Fruit fly (Drosophila melanogaster) whole organism, embryonic: ENCODE results near the gene CG13314.

Experiments
- ATbp ChIP-seq: fragments of 200-800 bp; sonication (Bioruptor generic); optimal IDR thresholded peaks from 2 replicates; lab custom pipeline; 2017; ENCODE audit warnings: missing biosample characterization, mild to moderate bottlenecking, missing genetic modification characterization, missing genetic modification reagents
- Antp ChIP-seq: fragments of 200-800 bp; sonication (Bioruptor generic); optimal IDR thresholded peaks from 3 replicates; lab custom pipeline; 2016; ENCODE audit warnings: missing biosample characterization, missing genetic modification characterization
- Asciz ChIP-seq: fragments of 200-800 bp; sonication (Bioruptor generic); optimal IDR thresholded peaks from 2 replicates; lab custom pipeline; 2017; ENCODE audit warnings: missing biosample characterization, mild to moderate bottlenecking, missing genetic modification characterization, missing genetic modification reagents
- B-H2 ChIP-seq: fragments of 200-800 bp; sonication (Bioruptor generic); optimal IDR thresholded peaks from 2 replicates; lab custom pipeline; 2018; ENCODE audit warnings: missing biosample characterization, mild to moderate bottlenecking, missing genetic modification characterization
- BtbVII ChIP-seq: fragments of 200-800 bp; sonication (Bioruptor generic); optimal IDR thresholded peaks from 3 replicates; lab custom pipeline; 2017; ENCODE audit warnings: missing biosample characterization, mild to moderate bottlenecking, missing genetic modification characterization
- CG11085 ChIP-seq: fragments of 200-800 bp; sonication (Bioruptor generic); IDR thresholded peaks from 2 replicates; pipeline ENCODE4 v1.3.6; 2022; ENCODE audit warnings: missing biosample characterization, missing genetic modification characterization
- CG11696 ChIP-seq: fragments of 200-800 bp; sonication (Bioruptor generic); IDR thresholded peaks from 2 replicates; pipeline ENCODE4 v1.3.6; 2022; ENCODE audit warnings: missing biosample characterization, missing genetic modification characterization
- CG13296 ChIP-seq: fragments of 200-800 bp; sonication (Bioruptor generic); optimal IDR thresholded peaks from 3 replicates; lab custom pipeline; 2018; ENCODE audit warnings: missing biosample characterization, mild to moderate bottlenecking, missing genetic modification characterization
- CG13894 ChIP-seq: fragments of 200-800 bp; sonication (Bioruptor generic); optimal IDR thresholded peaks from 3 replicates; lab custom pipeline; 2018; ENCODE audit warnings: missing biosample characterization, mild to moderate bottlenecking, missing genetic modification characterization, moderate library complexity
- CG2116 ChIP-seq: fragments of 200-800 bp; sonication (Bioruptor generic); optimal IDR thresholded peaks from 3 replicates; lab custom pipeline; 2018; ENCODE audit warnings: missing biosample characterization, mild to moderate bottlenecking, missing genetic modification characterization
- CG33557 ChIP-seq: fragments of 200-800 bp; sonication (Bioruptor generic); optimal IDR thresholded peaks from 2 replicates; lab custom pipeline; 2019; ENCODE audit warnings: missing biosample characterization, mild to moderate bottlenecking, missing genetic modification characterization, moderate library complexity
- CG34376 ChIP-seq: fragments of 200-800 bp; sonication (Bioruptor generic); optimal IDR thresholded peaks from 2 replicates; lab custom pipeline; 2018; ENCODE audit warnings: missing biosample characterization, mild to moderate bottlenecking, missing genetic modification characterization
- CG5953 ChIP-seq: fragments of 200-800 bp; sonication (Bioruptor generic); IDR thresholded peaks from 2 replicates; pipeline ENCODE4 v1.3.6; 2022; ENCODE audit warnings: missing biosample characterization, missing genetic modification characterization
- CG6272 ChIP-seq: fragments of 200-800 bp; sonication (Bioruptor generic); IDR thresholded peaks from 2 replicates; pipeline ENCODE4 v1.3.6; 2022; ENCODE audit warnings: missing biosample characterization, missing genetic modification characterization
- CG6654 ChIP-seq: fragments of 200-800 bp; sonication (Bioruptor generic); optimal IDR thresholded peaks from 2 replicates; lab custom pipeline; 2017; ENCODE audit warnings: missing biosample characterization, mild to moderate bottlenecking, missing genetic modification characterization
- CG8924 ChIP-seq: fragments of 200-800 bp; optimal IDR thresholded peaks from 3 replicates; lab custom pipeline; 2019; ENCODE audit warnings: missing biosample characterization, mild to moderate bottlenecking, missing genetic modification characterization, moderate library complexity
- D ChIP-seq, 2 experiments: fragments of 200-800 bp in 1 of 2; fragments of >200 bp in 1 of 2; sonication (Bioruptor generic) in 1 of 2; optimal IDR thresholded peaks; 2 replicates in 1 of 2; 3 replicates in 1 of 2; lab custom pipeline; 2017; ENCODE audit warnings: mild to moderate bottlenecking in 1 of 2, missing biosample characterization in 1 of 2, missing genetic modification characterization in 1 of 2, missing genetic modification reagents in 1 of 2
- Jarid2 ChIP-seq: fragments of 200-800 bp; sonication (Bioruptor generic); optimal IDR thresholded peaks from 3 replicates; lab custom pipeline; 2017; ENCODE audit warnings: mild to moderate bottlenecking, missing biosample characterization, missing genetic modification reagents, missing genetic modification characterization
- Lim3 ChIP-seq: fragments of 200-800 bp; sonication (Bioruptor generic); IDR thresholded peaks from 2 replicates; pipeline ENCODE4 v1.3.6; 2022; ENCODE audit warnings: missing biosample characterization, missing genetic modification characterization
- Myb ChIP-seq: fragments of 200-800 bp; sonication (Bioruptor generic); optimal IDR thresholded peaks from 2 replicates; lab custom pipeline; 2016; ENCODE audit warnings: missing biosample characterization, missing genetic modification characterization
- Neu2 ChIP-seq: fragments of 200-800 bp; sonication (Bioruptor generic); optimal IDR thresholded peaks from 3 replicates; lab custom pipeline; 2016; ENCODE audit warnings: missing biosample characterization, missing genetic modification characterization, borderline replicate concordance
- Sin3A ChIP-seq: fragments of >200 bp; optimal IDR thresholded peaks from 2 replicates; lab custom pipeline; 2018
- Xrp1 ChIP-seq: fragments of 200-800 bp; sonication (Bioruptor generic); IDR thresholded peaks from 2 replicates; pipeline ENCODE4 v1.3.6; 2022; ENCODE audit warnings: missing biosample characterization, missing genetic modification characterization
- amos ChIP-seq: fragments of 200-800 bp; sonication (Bioruptor generic); IDR thresholded peaks from 2 replicates; pipeline ENCODE4 v1.3.6; 2022; ENCODE audit warnings: missing biosample characterization, missing genetic modification characterization; ENCODE audit not compliant: partially characterized antibody
- bowl ChIP-seq: fragments of 200-800 bp; sonication (Bioruptor generic); IDR thresholded peaks from 2 replicates; pipeline ENCODE4 v1.3.6; 2022; ENCODE audit warnings: missing biosample characterization, missing genetic modification characterization
- dan ChIP-seq: fragments of 200-800 bp; sonication (Bioruptor generic); IDR thresholded peaks from 2 replicates; pipeline ENCODE4 v1.3.6; 2022; ENCODE audit warnings: missing biosample characterization, missing genetic modification characterization
- fd102C ChIP-seq: fragments of 200-800 bp; sonication (Bioruptor generic); optimal IDR thresholded peaks from 2 replicates; lab custom pipeline; 2018; ENCODE audit warnings: missing biosample characterization, mild to moderate bottlenecking, missing genetic modification characterization, moderate library complexity
- fru ChIP-seq: fragments of >200 bp; optimal IDR thresholded peaks from 2 replicates; lab custom pipeline; 2017
- gem ChIP-seq: fragments of 200-800 bp; sonication (Bioruptor generic); optimal IDR thresholded peaks from 2 replicates; lab custom pipeline; 2019; ENCODE audit warnings: missing biosample characterization, mild to moderate bottlenecking, missing genetic modification characterization, moderate library complexity
- gt ChIP-seq: fragments of 200-800 bp; sonication (Bioruptor generic); IDR thresholded peaks from 2 replicates; pipeline ENCODE4 v1.3.6; 2022; ENCODE audit warnings: missing biosample characterization, missing genetic modification characterization
- ham ChIP-seq: fragments of 200-800 bp; sonication (Bioruptor generic); IDR thresholded peaks from 2 replicates; pipeline ENCODE4 v1.3.6; 2022; ENCODE audit warnings: missing biosample characterization, missing genetic modification characterization
- ind ChIP-seq: fragments of 200-800 bp; sonication (Bioruptor generic); optimal IDR thresholded peaks from 3 replicates; lab custom pipeline; 2016; ENCODE audit warnings: missing biosample characterization, missing genetic modification characterization
- klu ChIP-seq: fragments of 200-800 bp; sonication (Bioruptor generic); IDR thresholded peaks from 2 replicates; pipeline ENCODE4 v1.3.6; 2022; ENCODE audit warnings: missing biosample characterization, missing genetic modification characterization
- lov ChIP-seq, 2 experiments: fragments of 200-800 bp in 1 of 2; fragments of >200 bp in 1 of 2; sonication (Bioruptor generic) in 1 of 2; IDR thresholded peaks in 1 of 2; optimal IDR thresholded peaks in 1 of 2; 2 replicates in 1 of 2; 3 replicates in 1 of 2; pipeline versions ENCODE4 v1.3.6 to Lab custom; 2017 to 2022; ENCODE audit warnings: missing biosample characterization in 1 of 2, missing genetic modification characterization in 1 of 2
- oc ChIP-seq: fragments of 200-800 bp; sonication (Bioruptor generic); optimal IDR thresholded peaks from 2 replicates; lab custom pipeline; 2018; ENCODE audit warnings: missing biosample characterization, mild to moderate bottlenecking, missing genetic modification characterization, moderate library complexity
- org-1 ChIP-seq: fragments of 200-800 bp; sonication (Bioruptor generic); optimal IDR thresholded peaks from 2 replicates; lab custom pipeline; 2017; ENCODE audit warnings: missing biosample characterization, missing genetic modification characterization
- run ChIP-seq: fragments of 200-800 bp; sonication (Bioruptor generic); optimal IDR thresholded peaks from 3 replicates; lab custom pipeline; 2018; ENCODE audit warnings: missing biosample characterization, mild to moderate bottlenecking, missing genetic modification characterization
- sc ChIP-seq, 3 experiments: fragments of >200 bp in 2 of 3; fragments of 200-800 bp in 1 of 3; sonication (Bioruptor generic) in 1 of 3; optimal IDR thresholded peaks; 2 replicates in 2 of 3; 3 replicates in 1 of 3; lab custom pipeline; 2017; ENCODE audit warnings: mild to moderate bottlenecking in 1 of 3, missing biosample characterization in 1 of 3, missing genetic modification characterization in 1 of 3, missing genetic modification reagents in 1 of 3
- slbo ChIP-seq: fragments of 200-800 bp; sonication (Bioruptor generic); IDR thresholded peaks from 2 replicates; pipeline ENCODE4 v1.3.6; 2022; ENCODE audit warnings: missing biosample characterization, missing genetic modification characterization
- ssp ChIP-seq: fragments of 200-800 bp; sonication (Bioruptor generic); IDR thresholded peaks from 2 replicates; pipeline ENCODE4 v1.3.6; 2022; ENCODE audit warnings: missing biosample characterization, missing genetic modification characterization
- tap ChIP-seq: fragments of 200-800 bp; optimal IDR thresholded peaks from 3 replicates; lab custom pipeline; 2019; ENCODE audit warnings: missing biosample characterization, mild to moderate bottlenecking, missing genetic modification characterization, moderate library complexity
- twi ChIP-seq: fragments of 200-800 bp; optimal IDR thresholded peaks from 2 replicates; lab custom pipeline; 2019; ENCODE audit warnings: missing biosample characterization, mild to moderate bottlenecking, missing genetic modification characterization, moderate library complexity
- zen ChIP-seq: fragments of 200-800 bp; sonication (Bioruptor generic); optimal IDR thresholded peaks from 3 replicates; lab custom pipeline; 2018; ENCODE audit warnings: missing biosample characterization, mild to moderate bottlenecking, missing genetic modification characterization, moderate library complexity
- zfh2 ChIP-seq: fragments of 200-800 bp; sonication (Bioruptor generic); optimal IDR thresholded peaks from 2 replicates; lab custom pipeline; 2016; ENCODE audit warnings: missing biosample characterization, missing genetic modification characterization

CG13314 gene

dm6 chr3L:9011485-9012389 lies 30.1 kb downstream of the CG13314 start (continued):
- TF ChIP-seq Jarid2 (GFP tag; lab: Kevin White, UChicago) (peak; percentile 6), CG13894 (no peak), lov (optimal IDR thresholded peaks at IDR 0.05; lab: Kevin White, UChicago) (no peak), lov (GFP tag; IDR thresholded peaks at IDR 0.05; lab: Robert Waterston, UW) (peak; percentile 94), oc (peak; percentile 35), tap (tag; lab: Kevin White, UChicago) (no peak), Lim3 (no peak), slbo (GFP tag; lab: Robert Waterston, UW) (0 out of 2 replicates have a peak, but pooled peaks have one; percentile 28), zen (tag; lab: Kevin White, UChicago) (peak; percentile 46), D (optimal IDR thresholded peaks at IDR 0.05; lab: Kevin White, UChicago) (peak; percentile 33), D (GFP tag; optimal IDR thresholded peaks at IDR 0.05; lab: Kevin White, UChicago) (peak; percentile 84), Antp (GFP tag; lab: Kevin White, UChicago) (peak; percentile 87), B-H2 (no peak), CG5953 (peak; percentile 45; the same call in 1 of the 2 replicates), ham (GFP tag; lab: Robert Waterston, UW) (no peak), gt (0 out of 2 replicates have a peak, but pooled peaks have one; percentile 35), bowl (GFP tag; lab: Robert Waterston, UW) (peak; percentile 38; the same call in 1 of the 2 replicates), zfh2 (GFP tag; lab: Kevin White, UChicago) (no peak), CG34376 (GFP tag; lab: Kevin White, UChicago) (no peak), CG11085 (GFP tag; lab: Robert Waterston, UW) (no peak), BtbVII (GFP tag; lab: Kevin White, UChicago) (no peak), fd102C (GFP tag; lab: Kevin White, UChicago) (peak; percentile 77), klu (GFP tag; lab: Robert Waterston, UW) (peak; percentile 55; the same call in 1 of the 2 replicates), Myb (GFP tag; lab: Kevin White, UChicago) (peak; percentile 46), sc (optimal IDR thresholded peaks at IDR 0.05; lab: Kevin White, UChicago) (no peak), sc (GFP tag; optimal IDR thresholded peaks at IDR 0.05; lab: Kevin White, UChicago) (peak; percentile 61), CG33557 (GFP tag; lab: Kevin White, UChicago) (peak; percentile 81), Neu2 (GFP tag; lab: Kevin White, UChicago) (peak; percentile 49), ssp (GFP tag; lab: Robert Waterston, UW) (peak; percentile 74), Asciz (GFP tag; lab: Kevin White, UChicago) (peak; percentile 60), org-1 (GFP tag; lab: Kevin White, UChicago) (peak; percentile 75), gem (peak; percentile 84), CG6272 (GFP tag; lab: Robert Waterston, UW) (peak; percentile 55; the same call in 1 of the 2 replicates), Sin3A (lab: Kevin White, UChicago) (no peak), Xrp1 (GFP tag; lab: Robert Waterston, UW) (peak; percentile 93)
- TF ChIP-seq, all 482 proteins: peak for 308

dm6 chr3L:9013745-9014144 lies 32.1 kb downstream of the CG13314 start:
- TF ChIP-seq CG13296 (GFP tag; lab: Kevin White, UChicago), result no peak
- no peak for TF ChIP-seq run (tag; lab: Kevin White, UChicago)
- no peak for TF ChIP-seq fru (lab: Kevin White, UChicago)
- no peak for TF ChIP-seq CG8924 (tag; lab: Kevin White, UChicago)
- TF ChIP-seq amos (GFP tag; lab: Robert Waterston, UW), result no peak
- peak; percentile 93 for TF ChIP-seq zen (tag; lab: Kevin White, UChicago)
- no peak for TF ChIP-seq CG11696 (GFP tag; lab: Robert Waterston, UW)
- TF ChIP-seq ATbp (GFP tag; lab: Kevin White, UChicago), result no peak
- peak; percentile 16 for TF ChIP-seq twi
- TF ChIP-seq CG6654, result no peak
- no peak for TF ChIP-seq ind (GFP tag; lab: Kevin White, UChicago)
- no peak for TF ChIP-seq dan (GFP tag; lab: Robert Waterston, UW)
- no peak for TF ChIP-seq Antp (GFP tag; lab: Kevin White, UChicago)
- no peak for TF ChIP-seq CG2116
